Worm (Caenorhabditis elegans) whole organism, L3 larva: ENCODE results near the gene prp-40.

Experiments used
- egl-27 ChIP-seq: sonication (generic microtip); optimal IDR thresholded peaks from 4 replicates; lab custom pipeline; 2017; ENCODE audit warnings: missing biosample characterization, missing genetic modification reagents, missing genetic modification characterization
- nfya-1 ChIP-seq: sonication (generic microtip); optimal IDR thresholded peaks from 2 replicates; lab custom pipeline; 2017; ENCODE audit warnings: missing genetic modification characterization, mild to moderate bottlenecking, missing compliant biosample characterization, antibody characterized with exemption, moderate library complexity; ENCODE audit not compliant: insufficient read depth
- nhr-12 ChIP-seq: fragments of 150-350 bp; optimal IDR thresholded peaks from 2 replicates; lab custom pipeline; 2014; ENCODE audit warnings: missing biosample characterization, missing genetic modification characterization
- nhr-25 ChIP-seq: sonication (generic microtip); optimal IDR thresholded peaks from 2 replicates; lab custom pipeline; 2017; ENCODE audit warnings: missing biosample characterization, missing genetic modification characterization
- pqm-1 ChIP-seq: fragments of 150-350 bp; optimal IDR thresholded peaks from 2 replicates; lab custom pipeline; 2017; ENCODE audit warnings: missing biosample characterization, missing genetic modification characterization, inconsistent platforms
- snpc-4 ChIP-seq: fragments of 150-350 bp; optimal IDR thresholded peaks from 2 replicates; lab custom pipeline; 2014; ENCODE audit warnings: missing biosample characterization, missing genetic modification characterization
- ztf-4 ChIP-seq: fragments of 150-350 bp; optimal IDR thresholded peaks from 2 replicates; lab custom pipeline; 2014; ENCODE audit warnings: missing biosample characterization, missing genetic modification characterization

- TF ChIP-seq nhr-12 (tag; lab: Kevin White, UChicago) (no peak), nhr-25 (no peak), pqm-1 (no peak), ztf-4 (no peak), snpc-4 (tag; lab: Kevin White, UChicago) (no peak), egl-27 (tag; lab: Kevin White, UChicago) (no peak), nfya-1 (tag; lab: Kevin White, UChicago) (no peak)
These were observed 36.6 kb downstream of the prp-40 start, which contains the start of gene C48B4.6 for ce11 chrIII:9558463-9558862.
